Worm (Caenorhabditis elegans): ENCODE measurements around the gene spp-22.

spp-22 gene

ce11 chrX:7181627-7182026 lies 29.9 kb upstream of the spp-22 start (continued):
- no peak for TF ChIP-seq lsl-1 (GFP tag; optimal IDR thresholded peaks at IDR 0.05)
- no peak for TF ChIP-seq ama-1 (optimal IDR thresholded peaks at IDR 0.05)
- TF ChIP-seq ama-1 (GFP tag; optimal IDR thresholded peaks at IDR 0.05), result no peak
- no peak for TF ChIP-seq zfh-2 (GFP tag; conservative IDR thresholded peaks at IDR 0.05)
- TF ChIP-seq tbp1 (GFP tag; optimal IDR thresholded peaks at IDR 0.05), result no peak
- peak; percentile 55 for TF ChIP-seq B0261.1 (tag; optimal IDR thresholded peaks at IDR 0.05)
- TF ChIP-seq F37B4.10 (GFP tag; IDR thresholded peaks at IDR 0.05), result no peak
- TF ChIP-seq madf-3 (GFP tag; IDR thresholded peaks at IDR 0.05), result 0 out of 2 replicates have a peak, but pooled peaks have one; percentile 45
- peak; percentile 85 for TF ChIP-seq C06A6.2 (GFP tag; conservative IDR thresholded peaks at IDR 0.05)
- no peak for TF ChIP-seq madf-8 (GFP tag; conservative IDR thresholded peaks at IDR 0.05)
- no peak; the same call in none of the 2 replicates for TF ChIP-seq rcor-1 (GFP tag; IDR thresholded peaks at IDR 0.05)
- TF ChIP-seq mel-28 (tag; optimal IDR thresholded peaks at IDR 0.05; ENCODE audit: borderline replicate concordance), result no peak
- TF ChIP-seq lsy-27 (tag; optimal IDR thresholded peaks at IDR 0.05; ENCODE audit: borderline replicate concordance, insufficient read depth), result no peak
- TF ChIP-seq ztf-28 (GFP tag; IDR thresholded peaks at IDR 0.05), result no peak
- TF ChIP-seq sptf-2 (GFP tag; optimal IDR thresholded peaks at IDR 0.05), result no peak
- peak; percentile 49 for TF ChIP-seq akir-1 (GFP tag; optimal IDR thresholded peaks at IDR 0.05)
- peak in 1 of 2 experiments; percentile 88 for TF ChIP-seq let-607 (tag; optimal IDR thresholded peaks at IDR 0.05)
- TF ChIP-seq ceh-40 (GFP tag; IDR thresholded peaks at IDR 0.05), result 0 out of 2 replicates have a peak, but pooled peaks have one; percentile 31
- peak; percentile 97 for TF ChIP-seq repo-1 (tag; optimal IDR thresholded peaks at IDR 0.05)
- peak; percentile 94 for TF ChIP-seq atf-7 (tag; optimal IDR thresholded peaks at IDR 0.05)
- peak; percentile 16 for TF ChIP-seq nhr-179 (tag; optimal IDR thresholded peaks at IDR 0.05)
- no peak for TF ChIP-seq hsf-1 (GFP tag; IDR thresholded peaks at IDR 0.05)
- no peak for TF ChIP-seq nhr-120 (GFP tag; IDR thresholded peaks at IDR 0.05)
- no peak for TF ChIP-seq F52B5.7 (tag; optimal IDR thresholded peaks at IDR 0.05)
- no peak for TF ChIP-seq sdz-38 (tag; optimal IDR thresholded peaks at IDR 0.05)
- no peak for TF ChIP-seq ccch-3 (GFP tag; optimal IDR thresholded peaks at IDR 0.05)
- no peak; the same call in 1 of the 2 replicates for TF ChIP-seq Y53G8AR.9 (GFP tag; conservative IDR thresholded peaks at IDR 0.05)
- TF ChIP-seq C17E4.6 (GFP tag; IDR thresholded peaks at IDR 0.05), result peak; percentile 69; the same call in 1 of the 2 replicates
- peak; percentile 88 for TF ChIP-seq somi-1 (GFP tag; optimal IDR thresholded peaks at IDR 0.05)

- no peak for TF ChIP-seq ztf-22 (GFP tag; optimal IDR thresholded peaks at IDR 0.05)
Observed at ce11 chrX:7187602-7188001, 23.9 kb upstream of the spp-22 start, which contains the start of gene C55B6.4. Gene C55B6.4, minus strand, starts transcription at chrX:7187702.

- TF ChIP-seq Y56A3A.18 (GFP tag; IDR thresholded peaks at IDR 0.05) (no peak), attf-6 (GFP tag; IDR thresholded peaks at IDR 0.05) (no peak), mes-4 (tag; optimal IDR thresholded peaks at IDR 0.05) (no peak), B0035.1 (tag; optimal IDR thresholded peaks at IDR 0.05) (no peak), ztf-6 (GFP tag; IDR thresholded peaks at IDR 0.05) (no peak), ama-1 (optimal IDR thresholded peaks at IDR 0.05) (no peak), ama-1 (GFP tag; optimal IDR thresholded peaks at IDR 0.05) (no peak), D2030.7 (GFP tag; IDR thresholded peaks at IDR 0.05) (no peak), F49E8.2 (tag; optimal IDR thresholded peaks at IDR 0.05; ENCODE audit: insufficient read depth) (no peak), nhr-179 (tag; optimal IDR thresholded peaks at IDR 0.05) (no peak)
Observed at ce11 chrX:7191882-7192281, 19.6 kb upstream of the spp-22 start, which contains the start of gene C55B6.7. Gene C55B6.7, minus strand, starts transcription at chrX:7191982.

Data from whole organism, young adult.